Fruit fly (Drosophila melanogaster) whole organism: Measurements from ENCODE around the gene CG1529.

Experiments used
- CG8478 ChIP-seq: fragments of >200 bp; optimal IDR thresholded peaks from 2 replicates; lab custom pipeline; 2018; ENCODE audit warnings: inconsistent platforms
- Dll ChIP-seq: fragments of >200 bp; optimal IDR thresholded peaks from 2 replicates; lab custom pipeline; 2017
- EcR ChIP-seq, 2 experiments: fragments of >200 bp; optimal IDR thresholded peaks; 2 replicates each; lab custom pipeline; 2017; ENCODE audit warnings: missing biosample characterization in 2 of 2, missing genetic modification characterization in 2 of 2, missing genetic modification reagents in 2 of 2
- pan ChIP-seq: fragments of >200 bp; optimal IDR thresholded peaks from 2 replicates; lab custom pipeline; 2017
- psq ChIP-seq: fragments of >200 bp; optimal IDR thresholded peaks from 2 replicates; lab custom pipeline; 2017
- usp ChIP-seq: fragments of >200 bp; optimal IDR thresholded peaks from 2 replicates; lab custom pipeline; 2017; ENCODE audit warnings: missing biosample characterization, missing genetic modification characterization, mixed read lengths

CG1529 gene

dm6 chrX:21058437-21058836 lies 26.7 kb upstream of the CG1529 start:
- no peak for TF ChIP-seq usp
- no peak for TF ChIP-seq Dll (lab: Kevin White, UChicago)
- TF ChIP-seq EcR (GFP tag; optimal IDR thresholded peaks at IDR 0.05; lab: Kevin White, UChicago), result no peak
- no peak for TF ChIP-seq CG8478 (lab: Kevin White, UChicago)
- no peak for TF ChIP-seq psq (lab: Kevin White, UChicago)
- no peak for TF ChIP-seq pan

dm6 chrX:21056732-21057131 lies 25.0 kb upstream of the CG1529 start:
- TF ChIP-seq EcR (GFP tag; optimal IDR thresholded peaks at IDR 0.05; lab: Kevin White, UChicago) (no peak), pan (no peak)

dm6 chrX:21054963-21055480 lies 23.3 kb upstream of the CG1529 start:
- TF ChIP-seq CG8478 (lab: Kevin White, UChicago), result no peak
- no peak for TF ChIP-seq usp
- no peak for TF ChIP-seq psq (lab: Kevin White, UChicago)
- TF ChIP-seq pan, result no peak

- no peak for TF ChIP-seq CG8478 (lab: Kevin White, UChicago)
- TF ChIP-seq pan, result no peak
- no peak for TF ChIP-seq psq (lab: Kevin White, UChicago)
- TF ChIP-seq EcR (GFP tag; optimal IDR thresholded peaks at IDR 0.05; lab: Kevin White, UChicago), result no peak
- TF ChIP-seq Dll (lab: Kevin White, UChicago), result no peak
- no peak for TF ChIP-seq usp
Observed at dm6 chrX:21053849-21054581, 22.3 kb upstream of the CG1529 start, which contains the start of the genes Stt3A and bves. Gene Stt3A (minus strand): TSS chrX:21053937. Gene bves (plus strand): TSS chrX:21053963.

- TF ChIP-seq pan (no peak), Dll (lab: Kevin White, UChicago) (no peak), usp (no peak), psq (lab: Kevin White, UChicago) (no peak), CG8478 (lab: Kevin White, UChicago) (no peak)
Observed at dm6 chrX:21053099-21053715, 21.5 kb upstream of the CG1529 start.

- TF ChIP-seq usp, result no peak
- TF ChIP-seq Dll (lab: Kevin White, UChicago), result no peak
- no peak for TF ChIP-seq CG8478 (lab: Kevin White, UChicago)
- TF ChIP-seq pan, result no peak
- no peak for TF ChIP-seq psq (lab: Kevin White, UChicago)
- no peak for TF ChIP-seq EcR (GFP tag; optimal IDR thresholded peaks at IDR 0.05; lab: Kevin White, UChicago)
Observed at dm6 chrX:21047717-21048116, 16.0 kb upstream of the CG1529 start.

dm6 chrX:21046141-21046540 lies 14.4 kb upstream of the CG1529 start:
- TF ChIP-seq EcR (GFP tag; optimal IDR thresholded peaks at IDR 0.05; lab: Kevin White, UChicago) (no peak), psq (lab: Kevin White, UChicago) (no peak)

dm6 chrX:21045448-21045941 lies 13.7 kb upstream of the CG1529 start:
- TF ChIP-seq pan (no peak), EcR (GFP tag; optimal IDR thresholded peaks at IDR 0.05; lab: Kevin White, UChicago) (no peak), psq (lab: Kevin White, UChicago) (no peak), usp (no peak), Dll (lab: Kevin White, UChicago) (no peak), CG8478 (lab: Kevin White, UChicago) (no peak)

- no peak for TF ChIP-seq EcR (GFP tag; optimal IDR thresholded peaks at IDR 0.05; lab: Kevin White, UChicago)
- TF ChIP-seq pan, result no peak
- TF ChIP-seq usp, result no peak
- TF ChIP-seq psq (lab: Kevin White, UChicago), result no peak
- no peak for TF ChIP-seq Dll (lab: Kevin White, UChicago)
- no peak for TF ChIP-seq CG8478 (lab: Kevin White, UChicago)
Observed at dm6 chrX:21044831-21045447, 13.2 kb upstream of the CG1529 start, which contains the start of gene Cbs. Gene Cbs (plus strand): TSS chrX:21045138.

dm6 chrX:21044278-21044830 lies 12.6 kb upstream of the CG1529 start:
- TF ChIP-seq CG8478 (lab: Kevin White, UChicago) (no peak), usp (no peak), EcR (GFP tag; optimal IDR thresholded peaks at IDR 0.05; lab: Kevin White, UChicago) (no peak), psq (lab: Kevin White, UChicago) (no peak), Dll (lab: Kevin White, UChicago) (no peak), pan (no peak)

- TF ChIP-seq psq (lab: Kevin White, UChicago), result no peak
- no peak for TF ChIP-seq Dll (lab: Kevin White, UChicago)
- TF ChIP-seq EcR (GFP tag; optimal IDR thresholded peaks at IDR 0.05; lab: Kevin White, UChicago), result no peak
- no peak for TF ChIP-seq CG8478 (lab: Kevin White, UChicago)
- TF ChIP-seq usp, result no peak
- TF ChIP-seq pan, result no peak
Observed at dm6 chrX:21042638-21043513, 11.1 kb upstream of the CG1529 start.
